Worm (Caenorhabditis elegans) whole organism, dauer: ENCODE results near the gene mmad-1.
"Not testable (repeated sequence)": the region's sequence is repeated elsewhere in the genome, so short reads cannot be mapped to it uniquely, and the experiment has no call there.

Source experiments
- unc-62 ChIP-seq: sonication (generic microtip); optimal IDR thresholded peaks from 2 replicates; lab custom pipeline; 2017; ENCODE audit warnings: missing biosample characterization, missing genetic modification reagents, missing genetic modification characterization

Gene mmad-1

ce11 chrIII:13503379-13503778 lies 45.4 kb downstream of the mmad-1 start, which contains the start of gene T28A8.4:
T28A8.4 (plus strand) TSS chrIII:13503679.
- TF ChIP-seq unc-62 (GFP tag; lab: Kevin White, UChicago) = no peak

- TF ChIP-seq unc-62 (GFP tag; lab: Kevin White, UChicago) = no peak
These were observed 46.3 kb downstream of the mmad-1 start, which contains the start of gene T28A8.8 for ce11 chrIII:13502513-13502912. T28A8.8 (plus strand) TSS chrIII:13502813.

- TF ChIP-seq unc-62 (GFP tag; lab: Kevin White, UChicago) = no peak
These were observed 47.2 kb downstream of the mmad-1 start, which contains the start of gene T28A8.5 for ce11 chrIII:13501599-13501998. T28A8.5 (plus strand) TSS chrIII:13501630.

ce11 chrIII:13498899-13499298 lies 49.9 kb downstream of the mmad-1 start, which contains the start of gene T28A8.6:
T28A8.6 (plus strand) TSS chrIII:13499199.
- not testable (repeated sequence) for TF ChIP-seq unc-62 (GFP tag; lab: Kevin White, UChicago)
